Fruit fly (Drosophila melanogaster): ENCODE results near the gene CG14710.

The CG14710 gene

DNA sequence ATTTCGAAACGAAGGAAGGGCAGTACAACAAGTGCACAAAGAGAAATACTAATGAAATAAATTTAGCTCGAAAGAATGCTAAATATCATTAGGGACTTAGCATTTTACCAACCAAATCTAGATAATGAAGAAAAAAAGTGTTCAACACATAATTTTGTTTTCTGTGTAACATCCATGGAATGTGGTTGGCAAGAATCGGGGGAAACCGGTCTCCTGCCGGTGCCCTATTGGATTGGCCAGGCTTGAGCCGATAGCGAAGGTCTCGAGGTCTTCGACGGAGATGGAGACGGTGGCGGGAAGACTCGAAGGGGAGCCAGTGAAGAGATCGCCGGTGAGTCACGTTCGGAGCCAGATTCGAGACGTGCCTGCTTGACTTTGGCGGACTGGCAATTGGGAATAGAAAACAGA lies 37.9 kb downstream of the CG14710 start (continued):
- TF ChIP-seq CG10147 (GFP tag; optimal IDR thresholded peaks at IDR 0.05) (peak; percentile 19), CG12236 (GFP tag; optimal IDR thresholded peaks at IDR 0.05) (peak; percentile 10), vvl (GFP tag; IDR thresholded peaks at IDR 0.05) (peak; percentile 75), kay (GFP tag; optimal IDR thresholded peaks at IDR 0.05) (peak; percentile 57), az2 (GFP tag; optimal IDR thresholded peaks at IDR 0.05) (no peak), emc (GFP tag; optimal IDR thresholded peaks at IDR 0.05) (no peak), CG13624 (GFP tag; optimal IDR thresholded peaks at IDR 0.05) (peak; percentile 34), Dbx (GFP tag; IDR thresholded peaks at IDR 0.05) (0 out of 3 replicates have a peak, but pooled peaks have one; percentile 35), CG6689 (GFP tag; IDR thresholded peaks at IDR 0.05) (0 out of 2 replicates have a peak, but pooled peaks have one; percentile 24), D19A (tag; optimal IDR thresholded peaks at IDR 0.05) (peak; percentile 10), E2f1 (GFP tag; IDR thresholded peaks at IDR 0.05) (peak; percentile 33; the same call in 1 of the 2 replicates), trem (tag; optimal IDR thresholded peaks at IDR 0.05) (no peak), CG9727 (GFP tag; optimal IDR thresholded peaks at IDR 0.05) (peak; percentile 36), Fer3 (tag; optimal IDR thresholded peaks at IDR 0.05) (peak; percentile 32), CG15696 (tag; optimal IDR thresholded peaks at IDR 0.05) (no peak), Chrac-16 (GFP tag; optimal IDR thresholded peaks at IDR 0.05) (peak; percentile 36), CG17829 (tag; optimal IDR thresholded peaks at IDR 0.05) (peak; percentile 27), Antp (GFP tag; optimal IDR thresholded peaks at IDR 0.05) (no peak), shn (GFP tag; optimal IDR thresholded peaks at IDR 0.05) (peak; percentile 39), CG8765 (GFP tag; IDR thresholded peaks at IDR 0.05) (no peak), vfl (GFP tag; optimal IDR thresholded peaks at IDR 0.05) (peak; percentile 38), CoRest (tag; optimal IDR thresholded peaks at IDR 0.05) (peak; percentile 29), CG1024 (GFP tag; IDR thresholded peaks at IDR 0.05) (no peak), lmd (GFP tag; IDR thresholded peaks at IDR 0.05) (peak; percentile 29; the same call in 1 of the 2 replicates), nom (GFP tag; optimal IDR thresholded peaks at IDR 0.05) (peak; percentile 84), Nf-YC (tag; optimal IDR thresholded peaks at IDR 0.05) (peak; percentile 26), Gug (GFP tag; IDR thresholded peaks at IDR 0.05) (no peak), nmo (GFP tag; optimal IDR thresholded peaks at IDR 0.05) (peak; percentile 16), CG31224 (GFP tag; IDR thresholded peaks at IDR 0.05) (peak; percentile 37; the same call in 1 of the 2 replicates), ash1 (GFP tag; optimal IDR thresholded peaks at IDR 0.05) (no peak), PHDP (tag; optimal IDR thresholded peaks at IDR 0.05) (peak; percentile 44), CG2678 (tag; optimal IDR thresholded peaks at IDR 0.05) (peak; percentile 52), lilli (GFP tag; optimal IDR thresholded peaks at IDR 0.05) (peak; percentile 61), CG11093 (GFP tag; IDR thresholded peaks at IDR 0.05) (no peak), Oli (tag; optimal IDR thresholded peaks at IDR 0.05) (no peak), Taf1 (GFP tag; IDR thresholded peaks at IDR 0.05) (peak; percentile 12; the same call in 1 of the 2 replicates), dpn (GFP tag; optimal IDR thresholded peaks at IDR 0.05) (peak; percentile 4 to 41), CG3726 (GFP tag; IDR thresholded peaks at IDR 0.05) (no peak), cg (GFP tag; optimal IDR thresholded peaks at IDR 0.05) (no peak), CG12391 (tag; optimal IDR thresholded peaks at IDR 0.05) (peak; percentile 47), CG10959 (GFP tag; IDR thresholded peaks at IDR 0.05) (no peak), gem (tag; optimal IDR thresholded peaks at IDR 0.05) (peak; percentile 55), ind (GFP tag; optimal IDR thresholded peaks at IDR 0.05) (peak; percentile 0), Awh (GFP tag; IDR thresholded peaks at IDR 0.05) (peak; percentile 24; the same call in 1 of the 2 replicates), CG33557 (GFP tag; optimal IDR thresholded peaks at IDR 0.05) (no peak), ERR (GFP tag; optimal IDR thresholded peaks at IDR 0.05) (no peak), mam (GFP tag; optimal IDR thresholded peaks at IDR 0.05) (peak; percentile 49), HLH3B (GFP tag; IDR thresholded peaks at IDR 0.05) (no peak), CG17359 (tag; optimal IDR thresholded peaks at IDR 0.05) (peak; percentile 30), stwl (tag; optimal IDR thresholded peaks at IDR 0.05) (no peak), phol (tag; optimal IDR thresholded peaks at IDR 0.05) (no peak)
